Worm (Caenorhabditis elegans) whole organism, L4/young adult: ENCODE data around the gene C49G7.10.

Experiments used
- W03F9.2 ChIP-seq: fragments of 150-350 bp; optimal IDR thresholded peaks from 2 replicates; lab custom pipeline; 2014; ENCODE audit warnings: missing biosample characterization, missing genetic modification characterization
- dao-5 ChIP-seq: sonication (generic microtip); optimal IDR thresholded peaks from 2 replicates; lab custom pipeline; 2016; ENCODE audit warnings: missing genotype, missing genetic modification characterization, moderate library complexity, missing compliant biosample characterization
- him-1 ChIP-seq: sonication (generic microtip); optimal IDR thresholded peaks from 2 replicates; lab custom pipeline; 2016; ENCODE audit warnings: missing genotype, missing genetic modification reagents, missing genetic modification characterization, missing compliant biosample characterization

DNA sequence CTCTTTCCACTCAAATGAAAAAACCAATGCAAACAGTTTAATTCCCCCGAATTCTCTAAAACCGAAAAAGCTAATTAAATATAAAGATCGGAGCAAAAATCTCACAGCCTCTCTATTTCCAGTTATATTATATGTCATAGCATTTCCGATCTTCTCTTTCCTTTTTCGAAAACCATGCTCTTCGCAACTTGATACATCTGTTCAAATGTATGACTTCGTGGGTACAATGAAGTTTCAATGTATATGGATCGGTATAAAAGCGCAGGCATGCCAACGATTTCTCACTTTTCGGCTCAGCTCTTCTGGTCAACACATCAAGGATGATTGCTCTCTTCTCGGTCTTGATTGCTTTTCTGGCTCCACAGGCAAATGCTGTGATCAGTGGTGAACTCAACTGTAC, 4.3 kb upstream of the C49G7.10 start, which contains the start of gene phat-7:
- TF ChIP-seq him-1 (tag; lab: Kevin White, UChicago), result no peak
- no peak for TF ChIP-seq W03F9.2 (tag; lab: Kevin White, UChicago)
- TF ChIP-seq dao-5 (tag; lab: Kevin White, UChicago), result no peak
